Worm (Caenorhabditis elegans) whole organism, L4 larva: ENCODE measurements around the gene T12G3.4.

ENCODE experiments used
- Y105C5A.15 ChIP-seq: fragments of 200-800 bp; sonication (Bioruptor generic); IDR thresholded peaks from 2 replicates; pipeline ENCODE4 v1.3.6; 2022; ENCODE audit warnings: missing genetic modification characterization, missing compliant biosample characterization
- aly-2 ChIP-seq: sonication (generic microtip); optimal IDR thresholded peaks from 2 replicates; lab custom pipeline; 2018; ENCODE audit warnings: missing biosample characterization, missing genetic modification characterization
- ctbp-1 ChIP-seq: fragments of 200-800 bp; sonication (Bioruptor generic); IDR thresholded peaks from 2 replicates; pipeline ENCODE4 v1.3.6; 2022; ENCODE audit warnings: missing genetic modification reagents, missing genetic modification characterization, missing compliant biosample characterization
- daf-12 ChIP-seq: fragments of 150-350 bp; optimal IDR thresholded peaks from 2 replicates; lab custom pipeline; 2014; ENCODE audit warnings: missing biosample characterization, missing genetic modification reagents, missing genetic modification characterization
- fos-1 ChIP-seq: fragments of 150-350 bp; optimal IDR thresholded peaks from 2 replicates; lab custom pipeline; 2014; ENCODE audit warnings: missing biosample characterization, missing genetic modification characterization
- lin-15B ChIP-seq: fragments of 150-350 bp; sonication (generic microtip); optimal IDR thresholded peaks from 3 replicates; lab custom pipeline; 2014; ENCODE audit warnings: missing biosample characterization, missing genetic modification characterization
- lin-39 ChIP-seq: fragments of 150-350 bp; optimal IDR thresholded peaks from 2 replicates; lab custom pipeline; 2014; ENCODE audit warnings: missing biosample characterization, missing genetic modification reagents, missing genetic modification characterization
- mdl-1 ChIP-seq, 2 experiments: fragments of 150-350 bp in 1 of 2; sonication (generic microtip) in 1 of 2; optimal IDR thresholded peaks; 2 replicates each; lab custom pipeline; 2014 to 2017; ENCODE audit warnings: missing biosample characterization in 2 of 2, missing genetic modification characterization in 2 of 2
- mxl-3 ChIP-seq: fragments of 200-800 bp; sonication (Bioruptor generic); optimal IDR thresholded peaks from 2 replicates; lab custom pipeline; 2018; ENCODE audit warnings: mild to moderate bottlenecking, missing genetic modification characterization, missing compliant biosample characterization
- nhr-28 ChIP-seq: fragments of 150-350 bp; optimal IDR thresholded peaks from 2 replicates; lab custom pipeline; 2014; ENCODE audit warnings: missing biosample characterization, missing genetic modification characterization
- snpc-4 ChIP-seq: fragments of 150-350 bp; optimal IDR thresholded peaks from 2 replicates; lab custom pipeline; 2014; ENCODE audit warnings: missing biosample characterization, missing genetic modification characterization
- zip-2 ChIP-seq: fragments of 150-350 bp; optimal IDR thresholded peaks from 2 replicates; lab custom pipeline; 2014; ENCODE audit warnings: missing biosample characterization, missing genetic modification characterization
- ztf-11 ChIP-seq: fragments of 150-350 bp; optimal IDR thresholded peaks from 2 replicates; lab custom pipeline; 2014; ENCODE audit warnings: missing biosample characterization, missing genetic modification characterization

DNA sequence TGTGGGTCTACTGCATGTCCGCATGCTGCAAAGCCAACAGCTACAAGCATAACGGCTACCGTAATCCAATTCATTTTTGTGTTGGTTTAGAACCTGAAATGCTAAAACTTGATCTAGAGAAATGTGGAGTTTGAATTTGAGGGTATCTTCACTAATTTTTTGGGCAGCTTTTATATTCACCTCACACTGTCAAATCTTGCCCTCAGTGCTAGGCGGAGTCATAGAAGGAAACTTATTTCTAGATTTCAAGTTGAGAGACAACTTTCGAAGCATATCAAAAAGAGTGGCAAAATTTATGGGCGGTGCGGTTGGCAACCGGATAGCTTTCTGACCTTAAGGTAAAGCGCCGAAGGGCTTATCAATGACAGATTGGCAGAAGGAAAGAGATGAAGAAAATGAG lies 32.5 kb upstream of the T12G3.4 start, which contains the start of gene lips-6:
- TF ChIP-seq fos-1 (no peak), snpc-4 (tag; lab: Kevin White, UChicago) (no peak), mxl-3 (GFP tag; lab: Kevin White, UChicago) (no peak), lin-39 (tag; lab: Kevin White, UChicago) (no peak), ztf-11 (tag; lab: Kevin White, UChicago) (no peak), lin-15B (tag; lab: Kevin White, UChicago) (no peak), aly-2 (tag; lab: Kevin White, UChicago) (no peak), ctbp-1 (GFP tag; lab: Robert Waterston, UW) (no peak), Y105C5A.15 (no peak), zip-2 (tag; lab: Kevin White, UChicago) (no peak), mdl-1 (tag; optimal IDR thresholded peaks at IDR 0.05; lab: Kevin White, UChicago) (no peak), nhr-28 (tag; lab: Kevin White, UChicago) (no peak), daf-12 (no peak)
